Worm (Caenorhabditis elegans): ENCODE results near the gene sra-39.

sra-39 gene

DNA sequence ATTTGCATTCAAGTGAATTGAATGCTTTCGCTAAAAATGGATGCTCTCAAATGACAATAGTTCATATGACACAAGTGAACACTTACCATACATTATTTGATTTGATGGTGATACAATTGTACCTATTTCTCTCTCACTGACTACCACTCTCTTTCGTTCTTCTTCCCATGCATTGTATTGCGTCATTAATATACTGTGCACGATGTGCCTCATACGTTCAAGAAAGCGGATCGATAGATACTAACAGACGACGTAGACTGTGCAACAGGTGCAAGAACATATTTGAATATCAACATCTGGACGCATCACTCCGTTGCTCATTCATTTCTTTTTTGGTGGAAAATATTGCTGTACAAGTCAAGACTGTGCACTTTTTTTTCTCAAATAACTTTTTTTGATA lies 44.5 kb downstream of the sra-39 start, which contains the start of gene M03B6.4:
Gene M03B6.4 (plus strand): TSS at position 149 of the 400 bp plus-strand sequence.
- TF ChIP-seq zag-1 (tag; optimal IDR thresholded peaks at IDR 0.05) = no peak
- TF ChIP-seq lin-15B (tag; optimal IDR thresholded peaks at IDR 0.05) = no peak
- no peak for TF ChIP-seq mdl-1 (tag; optimal IDR thresholded peaks at IDR 0.05)
- TF ChIP-seq tbx-2 (tag; optimal IDR thresholded peaks at IDR 0.05) = no peak
- no peak for TF ChIP-seq lin-13 (GFP tag; optimal IDR thresholded peaks at IDR 0.05)
- TF ChIP-seq vab-15 (tag; optimal IDR thresholded peaks at IDR 0.05) = no peak
- TF ChIP-seq efl-1 (optimal IDR thresholded peaks at IDR 0.05) = no peak
- no peak for TF ChIP-seq efl-1 (GFP tag; optimal IDR thresholded peaks at IDR 0.05 in 1 of 2)
- TF ChIP-seq egl-27 (tag; optimal IDR thresholded peaks at IDR 0.05) = no peak
- TF ChIP-seq tlp-1 (tag; optimal IDR thresholded peaks at IDR 0.05) = no peak
- no peak for TF ChIP-seq lin-35 (GFP tag; optimal IDR thresholded peaks at IDR 0.05)
- TF ChIP-seq ceh-63 (GFP tag; optimal IDR thresholded peaks at IDR 0.05) = no peak
- no peak for TF ChIP-seq sox-4 (tag; optimal IDR thresholded peaks at IDR 0.05)
- no peak for TF ChIP-seq hlh-4 (tag; optimal IDR thresholded peaks at IDR 0.05)
- TF ChIP-seq ztf-4 (tag; optimal IDR thresholded peaks at IDR 0.05) = no peak
- no peak for TF ChIP-seq fkh-4 (tag; optimal IDR thresholded peaks at IDR 0.05; ENCODE audit: borderline replicate concordance)
- TF ChIP-seq C34B4.2 (tag; optimal IDR thresholded peaks at IDR 0.05) = no peak
- TF ChIP-seq lsy-2 (tag; optimal IDR thresholded peaks at IDR 0.05) = no peak
- TF ChIP-seq nhr-12 (tag; optimal IDR thresholded peaks at IDR 0.05) = no peak
- TF ChIP-seq ama-1 (optimal IDR thresholded peaks at IDR 0.05) = no peak

DNA sequence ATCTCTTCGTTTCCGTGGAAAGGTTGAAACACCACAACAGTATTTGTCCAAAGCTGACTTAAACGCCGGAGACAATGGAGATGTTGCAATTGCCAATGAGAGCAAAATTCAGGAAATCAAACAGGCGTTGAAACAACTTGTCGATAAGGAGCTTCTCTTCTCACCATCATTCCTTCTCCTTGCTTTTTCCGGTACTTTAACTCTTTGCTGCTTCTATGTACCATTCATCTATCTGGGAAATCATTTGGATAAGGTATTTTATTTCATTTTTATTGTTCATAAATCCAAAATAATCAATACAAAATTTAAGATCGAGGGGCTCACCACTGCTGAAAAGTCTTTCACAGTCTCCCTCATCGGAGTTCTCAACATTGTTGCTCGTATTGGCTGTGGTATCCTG lies 47.3 kb downstream of the sra-39 start:
- TF ChIP-seq lin-39 (tag; optimal IDR thresholded peaks at IDR 0.05) (no peak), efl-1 (optimal IDR thresholded peaks at IDR 0.05) (no peak), efl-1 (GFP tag; optimal IDR thresholded peaks at IDR 0.05 in 1 of 2) (peak in 1 of 2 experiments; percentile 91)

DNA sequence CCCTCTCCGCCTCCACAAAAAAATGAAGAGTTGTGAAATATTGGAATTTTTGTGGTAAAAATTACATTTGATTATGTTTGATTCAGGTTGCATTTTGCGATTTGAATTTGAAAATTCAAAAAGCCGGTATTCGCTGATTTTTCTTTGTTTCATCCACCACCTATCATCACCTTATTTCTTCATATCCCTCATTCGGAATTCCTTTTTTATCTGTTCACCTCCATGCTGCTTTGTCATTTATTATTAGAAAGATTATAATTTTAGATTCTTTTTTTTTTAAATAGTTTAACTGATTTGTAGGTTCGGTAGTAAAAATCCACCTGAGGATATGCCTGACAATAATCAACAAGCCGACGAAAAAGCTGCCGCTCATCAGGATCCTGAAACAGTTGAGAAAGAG lies 50.6 kb downstream of the sra-39 start, which contains the start of gene mct-3:
Gene mct-3 (plus strand): TSS at position 301 of the 400 bp plus-strand sequence.
- TF ChIP-seq pag-3 (tag; optimal IDR thresholded peaks at IDR 0.05; ENCODE audit: borderline replicate concordance, insufficient read depth) (no peak), skn-1 (tag; optimal IDR thresholded peaks at IDR 0.05) (no peak), blmp-1 (tag; optimal IDR thresholded peaks at IDR 0.05) (no peak), rnt-1 (tag; optimal IDR thresholded peaks at IDR 0.05) (no peak), mdl-1 (tag; optimal IDR thresholded peaks at IDR 0.05) (no peak), egl-13 (tag; optimal IDR thresholded peaks at IDR 0.05) (no peak), ceh-88 (GFP tag; IDR thresholded peaks at IDR 0.05) (no peak), grh-1 (GFP tag; IDR thresholded peaks at IDR 0.05) (no peak), zag-1 (tag; optimal IDR thresholded peaks at IDR 0.05) (no peak), tbx-2 (tag; optimal IDR thresholded peaks at IDR 0.05) (no peak), ama-1 (optimal IDR thresholded peaks at IDR 0.05) (no peak), dsc-1 (tag; optimal IDR thresholded peaks at IDR 0.05) (no peak), efl-1 (optimal IDR thresholded peaks at IDR 0.05) (no peak), efl-1 (GFP tag; optimal IDR thresholded peaks at IDR 0.05 in 1 of 2) (no peak), ztf-4 (tag; optimal IDR thresholded peaks at IDR 0.05) (no peak), unc-62 (GFP tag; optimal IDR thresholded peaks at IDR 0.05) (no peak)

DNA sequence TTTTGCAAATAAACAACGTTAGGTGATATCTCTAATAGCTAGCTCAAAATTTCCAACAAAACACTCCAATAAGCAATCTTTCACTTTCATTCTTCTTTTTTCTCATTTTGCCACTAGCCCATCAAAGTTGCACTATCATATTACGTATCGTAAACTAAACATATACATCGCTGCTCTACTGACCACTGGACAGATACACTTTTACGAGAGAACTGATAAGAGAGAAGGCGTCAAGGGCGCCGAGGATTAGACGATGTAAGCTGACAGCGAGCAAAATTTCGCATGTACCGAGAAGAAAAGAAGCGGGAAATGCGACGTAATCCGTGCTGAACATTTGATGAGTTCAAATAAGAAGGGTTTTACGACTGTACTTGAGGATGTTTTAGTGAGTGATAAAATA lies 51.6 kb downstream of the sra-39 start:
- TF ChIP-seq elt-2 (tag; optimal IDR thresholded peaks at IDR 0.05) (peak; percentile 27), pqm-1 (tag; optimal IDR thresholded peaks at IDR 0.05) (no peak), efl-1 (optimal IDR thresholded peaks at IDR 0.05) (no peak), efl-1 (GFP tag; optimal IDR thresholded peaks at IDR 0.05 in 1 of 2) (peak in 1 of 2 experiments; percentile 13)

DNA sequence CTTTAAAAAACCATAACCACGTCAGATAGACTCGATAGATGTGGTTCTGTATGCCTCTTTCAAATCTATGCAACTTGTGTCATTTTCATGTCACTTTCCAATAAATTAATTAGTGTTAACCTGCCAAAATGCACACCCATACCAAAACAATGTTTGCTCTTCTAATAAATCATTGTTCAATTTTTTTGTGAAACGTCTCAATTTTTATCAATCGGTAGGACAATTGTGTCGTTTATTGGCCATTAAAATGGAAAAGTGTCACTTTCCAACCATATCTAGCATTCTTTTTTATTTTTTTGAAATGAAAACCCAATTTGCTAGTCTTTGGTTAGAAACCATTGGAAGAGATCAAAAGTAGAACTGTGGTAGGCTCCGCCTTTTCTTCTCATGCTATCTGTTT lies 52.9 kb downstream of the sra-39 start:
- no peak for TF ChIP-seq efl-1 (optimal IDR thresholded peaks at IDR 0.05)
- TF ChIP-seq efl-1 (GFP tag; optimal IDR thresholded peaks at IDR 0.05 in 1 of 2) = peak in 1 of 2 experiments; percentile 83
- TF ChIP-seq tlp-1 (tag; optimal IDR thresholded peaks at IDR 0.05) = no peak

Data from whole organism, L1 larva.